Fruit fly (Drosophila melanogaster) whole organism, embryonic: Measurements from ENCODE around the gene CG33124.

Experiments used
- C15 ChIP-seq: fragments of 200-800 bp; sonication (Bioruptor generic); IDR thresholded peaks from 3 replicates; pipeline ENCODE4 v1.3.6; 2022; ENCODE audit warnings: missing biosample characterization, missing genetic modification characterization
- CG10431 ChIP-seq: fragments of 200-800 bp; sonication (Bioruptor generic); optimal IDR thresholded peaks from 3 replicates; lab custom pipeline; 2018; ENCODE audit warnings: missing biosample characterization, mild to moderate bottlenecking, missing genetic modification characterization
- CG11085 ChIP-seq: fragments of 200-800 bp; sonication (Bioruptor generic); IDR thresholded peaks from 2 replicates; pipeline ENCODE4 v1.3.6; 2022; ENCODE audit warnings: missing biosample characterization, missing genetic modification characterization
- CG11093 ChIP-seq: fragments of 200-800 bp; sonication (Bioruptor generic); IDR thresholded peaks from 3 replicates; pipeline ENCODE4 v1.3.6; 2022; ENCODE audit warnings: missing biosample characterization, missing genetic modification characterization
- CG11456 ChIP-seq: fragments of 200-800 bp; sonication (Bioruptor generic); IDR thresholded peaks from 3 replicates; pipeline ENCODE4 v1.3.6; 2022; ENCODE audit warnings: missing biosample characterization, missing genetic modification characterization
- CG12155 ChIP-seq: fragments of 200-800 bp; sonication (Bioruptor generic); optimal IDR thresholded peaks from 3 replicates; lab custom pipeline; 2016; ENCODE audit warnings: missing biosample characterization, missing genetic modification characterization
- CG14050 ChIP-seq: fragments of 200-800 bp; sonication (Bioruptor generic); IDR thresholded peaks from 3 replicates; pipeline ENCODE4 v1.3.6; 2022; ENCODE audit warnings: missing biosample characterization, missing genetic modification characterization
- CG14710 ChIP-seq: fragments of 200-800 bp; sonication (Bioruptor generic); optimal IDR thresholded peaks from 3 replicates; lab custom pipeline; 2019; ENCODE audit warnings: missing biosample characterization, mild to moderate bottlenecking, missing genetic modification characterization, moderate library complexity
- CG16863 ChIP-seq: fragments of 200-800 bp; sonication (Bioruptor generic); optimal IDR thresholded peaks from 3 replicates; lab custom pipeline; 2016; ENCODE audit warnings: missing biosample characterization, missing genetic modification characterization
- CG31441 ChIP-seq: fragments of 200-800 bp; sonication (Bioruptor generic); IDR thresholded peaks from 2 replicates; pipeline ENCODE4 v1.3.6; 2022; ENCODE audit warnings: missing biosample characterization, missing genetic modification characterization
- CG32532 ChIP-seq: fragments of 200-800 bp; sonication (Bioruptor generic); IDR thresholded peaks from 2 replicates; pipeline ENCODE4 v1.3.6; 2022; ENCODE audit warnings: missing biosample characterization, missing genetic modification characterization
- CG43689 ChIP-seq: fragments of 200-800 bp; sonication (Bioruptor generic); IDR thresholded peaks from 2 replicates; pipeline ENCODE4 v1.3.6; 2022; ENCODE audit warnings: missing biosample characterization, missing genetic modification characterization
- CG5245 ChIP-seq: fragments of 200-800 bp; sonication (Bioruptor generic); optimal IDR thresholded peaks from 3 replicates; lab custom pipeline; 2016; ENCODE audit warnings: missing biosample characterization, missing genetic modification characterization
- CG5953 ChIP-seq: fragments of 200-800 bp; sonication (Bioruptor generic); IDR thresholded peaks from 2 replicates; pipeline ENCODE4 v1.3.6; 2022; ENCODE audit warnings: missing biosample characterization, missing genetic modification characterization
- CG6765 ChIP-seq: fragments of 200-800 bp; sonication (Bioruptor generic); optimal IDR thresholded peaks from 3 replicates; lab custom pipeline; 2017; ENCODE audit warnings: missing biosample characterization, mild to moderate bottlenecking, missing genetic modification characterization
- CG6854 ChIP-seq: fragments of 200-800 bp; sonication (Bioruptor generic); optimal IDR thresholded peaks from 3 replicates; lab custom pipeline; 2017; ENCODE audit warnings: missing biosample characterization, mild to moderate bottlenecking, missing genetic modification characterization
- CG9727 ChIP-seq: fragments of 200-800 bp; sonication (Bioruptor generic); optimal IDR thresholded peaks from 3 replicates; lab custom pipeline; 2017; ENCODE audit warnings: missing biosample characterization, mild to moderate bottlenecking, missing genetic modification characterization
- CHES-1-like ChIP-seq: fragments of 200-800 bp; sonication (Bioruptor generic); optimal IDR thresholded peaks from 2 replicates; lab custom pipeline; 2016; ENCODE audit warnings: missing biosample characterization, missing genetic modification characterization
- Deaf1 ChIP-seq: fragments of 200-800 bp; optimal IDR thresholded peaks from 3 replicates; lab custom pipeline; 2019; ENCODE audit warnings: missing biosample characterization, mild to moderate bottlenecking, missing genetic modification characterization, moderate library complexity
- Dfd ChIP-seq, 2 experiments: fragments of >200 bp; optimal IDR thresholded peaks; 2 replicates each; lab custom pipeline; 2017; ENCODE audit warnings: missing biosample characterization in 2 of 2, missing genetic modification characterization in 2 of 2
- Doc2 ChIP-seq: fragments of 200-800 bp; sonication (Bioruptor generic); IDR thresholded peaks from 2 replicates; pipeline ENCODE4 v1.3.6; 2022; ENCODE audit warnings: missing biosample characterization, missing genetic modification characterization
- Drgx ChIP-seq: fragments of 200-800 bp; sonication (Bioruptor generic); IDR thresholded peaks from 2 replicates; pipeline ENCODE4 v1.3.6; 2022; ENCODE audit warnings: missing biosample characterization, missing genetic modification characterization
- E2f2 ChIP-seq: fragments of 200-800 bp; sonication (Bioruptor generic); IDR thresholded peaks from 2 replicates; pipeline ENCODE4 v1.3.6; 2022; ENCODE audit warnings: missing biosample characterization, missing genetic modification characterization
- Ets65A ChIP-seq: fragments of 200-800 bp; sonication (Bioruptor generic); peaks from one replicate; lab custom pipeline; 2016; ENCODE audit warnings: missing biosample characterization, missing genetic modification characterization
- H2.0 ChIP-seq: fragments of 200-800 bp; sonication (Bioruptor generic); IDR thresholded peaks from 2 replicates; pipeline ENCODE4 v1.3.6; 2022; ENCODE audit warnings: missing biosample characterization, missing genetic modification characterization
- Hsf ChIP-seq: fragments of 200-800 bp; sonication (Bioruptor generic); optimal IDR thresholded peaks from 3 replicates; lab custom pipeline; 2016; ENCODE audit warnings: missing biosample characterization, missing genetic modification characterization
- Mad ChIP-seq: fragments of 200-800 bp; sonication (Bioruptor generic); optimal IDR thresholded peaks from 2 replicates; lab custom pipeline; 2016; ENCODE audit warnings: missing biosample characterization, missing genetic modification characterization
- NK7.1 ChIP-seq: fragments of 200-800 bp; sonication (Bioruptor generic); optimal IDR thresholded peaks from 3 replicates; lab custom pipeline; 2016; ENCODE audit warnings: missing biosample characterization, missing genetic modification characterization
- Pdp1 ChIP-seq, 2 experiments: fragments of 200-800 bp; sonication (Bioruptor generic); optimal IDR thresholded peaks; 3 replicates each; lab custom pipeline; 2016; ENCODE audit warnings: missing biosample characterization in 2 of 2, missing genetic modification characterization in 2 of 2, mild to moderate bottlenecking in 1 of 2, moderate library complexity in 1 of 2
- Rx ChIP-seq: fragments of 200-800 bp; sonication (Bioruptor generic); IDR thresholded peaks from 2 replicates; pipeline ENCODE4 v1.3.6; 2022; ENCODE audit warnings: missing biosample characterization, missing genetic modification characterization
- Sin3A ChIP-seq: fragments of >200 bp; optimal IDR thresholded peaks from 2 replicates; lab custom pipeline; 2018
- Ssrp ChIP-seq: fragments of 200-800 bp; sonication (Bioruptor generic); optimal IDR thresholded peaks from 2 replicates; lab custom pipeline; 2018; ENCODE audit warnings: missing biosample characterization, mild to moderate bottlenecking, missing genetic modification characterization, moderate library complexity
- Taf1 ChIP-seq: fragments of 200-800 bp; sonication (Bioruptor generic); IDR thresholded peaks from 2 replicates; pipeline ENCODE4 v1.3.6; 2022; ENCODE audit warnings: missing biosample characterization, missing genetic modification characterization
- Xbp1 ChIP-seq: fragments of 200-800 bp; sonication (Bioruptor generic); optimal IDR thresholded peaks from 3 replicates; lab custom pipeline; 2016; ENCODE audit warnings: missing biosample characterization, mild to moderate bottlenecking, missing genetic modification characterization
- YL-1 ChIP-seq: fragments of 200-800 bp; sonication (Bioruptor generic); optimal IDR thresholded peaks from 3 replicates; lab custom pipeline; 2017; ENCODE audit warnings: missing biosample characterization, mild to moderate bottlenecking, missing genetic modification characterization
- ash1 ChIP-seq: fragments of 200-800 bp; sonication (Bioruptor generic); optimal IDR thresholded peaks from 2 replicates; lab custom pipeline; 2018; ENCODE audit warnings: missing biosample characterization, mild to moderate bottlenecking, missing genetic modification characterization
- crp ChIP-seq, 2 experiments: fragments of 200-800 bp; sonication (Bioruptor generic); optimal IDR thresholded peaks; 2 replicates in 1 of 2; 3 replicates in 1 of 2; lab custom pipeline; 2017; ENCODE audit warnings: missing biosample characterization in 2 of 2, missing genetic modification characterization in 2 of 2, mild to moderate bottlenecking in 1 of 2, moderate library complexity in 1 of 2
- dysf ChIP-seq: fragments of 200-800 bp; sonication (Bioruptor generic); IDR thresholded peaks from 3 replicates; pipeline ENCODE4 v1.3.6; 2022; ENCODE audit warnings: missing biosample characterization, missing genetic modification characterization
- eve ChIP-seq, 2 experiments: fragments of >200 bp; optimal IDR thresholded peaks; 2 replicates each; lab custom pipeline; 2017; ENCODE audit warnings: missing biosample characterization in 2 of 2, missing genetic modification characterization in 2 of 2
- exex ChIP-seq: fragments of 200-800 bp; sonication (Bioruptor generic); optimal IDR thresholded peaks from 4 replicates; lab custom pipeline; 2018; ENCODE audit warnings: missing biosample characterization, mild to moderate bottlenecking, missing genetic modification characterization, moderate library complexity
- gcm2 ChIP-seq: fragments of 200-800 bp; sonication (Bioruptor generic); optimal IDR thresholded peaks from 2 replicates; lab custom pipeline; 2016; ENCODE audit warnings: missing biosample characterization, missing genetic modification characterization
- jing ChIP-seq: fragments of 200-800 bp; sonication (Bioruptor generic); optimal IDR thresholded peaks from 2 replicates; lab custom pipeline; 2018; ENCODE audit warnings: missing biosample characterization, mild to moderate bottlenecking, missing genetic modification characterization
- nom ChIP-seq: fragments of 200-800 bp; sonication (Bioruptor generic); optimal IDR thresholded peaks from 2 replicates; lab custom pipeline; 2017; ENCODE audit warnings: missing biosample characterization, missing genetic modification characterization, mild to moderate bottlenecking, moderate library complexity, missing genetic modification reagents
- peb ChIP-seq: fragments of 200-800 bp; sonication (Bioruptor generic); IDR thresholded peaks from 2 replicates; pipeline ENCODE4 v1.3.6; 2022; ENCODE audit warnings: missing biosample characterization, missing genetic modification characterization
- row ChIP-seq: fragments of 200-800 bp; sonication (Bioruptor generic); IDR thresholded peaks from 3 replicates; pipeline ENCODE4 v1.3.6; 2022; ENCODE audit warnings: missing biosample characterization, missing genetic modification characterization
- sens ChIP-seq: fragments of 200-800 bp; sonication (Bioruptor generic); peaks from one replicate; lab custom pipeline; 2016; ENCODE audit warnings: missing biosample characterization, missing genetic modification characterization
- slp2 ChIP-seq: fragments of 200-800 bp; sonication (Bioruptor generic); optimal IDR thresholded peaks from 2 replicates; lab custom pipeline; 2016; ENCODE audit warnings: missing biosample characterization, missing genetic modification characterization
- vfl ChIP-seq: fragments of 200-800 bp; sonication (Bioruptor generic); optimal IDR thresholded peaks from 2 replicates; lab custom pipeline; 2016; ENCODE audit warnings: missing biosample characterization, missing genetic modification characterization
- wdn ChIP-seq: fragments of 200-800 bp; sonication (Bioruptor generic); IDR thresholded peaks from 2 replicates; pipeline ENCODE4 v1.3.6; 2022; ENCODE audit warnings: missing biosample characterization, missing genetic modification characterization

The CG33124 gene

dm6 chr2L:2184659-2185058 lies 24.2 kb downstream of the CG33124 start:
- TF ChIP-seq CG43689 (GFP tag; lab: Robert Waterston, UW) (no peak), Drgx (peak; percentile 59; the same call in 1 of the 2 replicates), Ets65A (peak; percentile 22)

- no peak for TF ChIP-seq C15
- TF ChIP-seq CG5953: no peak
- no peak for TF ChIP-seq CG14050 (GFP tag; lab: Robert Waterston, UW)
- TF ChIP-seq CG11456: 0 out of 3 replicates have a peak, but pooled peaks have one; percentile 11
- peak; percentile 61 for TF ChIP-seq sens (GFP tag; lab: Kevin White, UChicago)
- TF ChIP-seq wdn (GFP tag; lab: Robert Waterston, UW): no peak
- TF ChIP-seq ash1 (GFP tag; lab: Kevin White, UChicago): no peak
- TF ChIP-seq Xbp1 (GFP tag; lab: Kevin White, UChicago): no peak
- peak; percentile 16; the same call in 1 of the 2 replicates for TF ChIP-seq Drgx
- no peak for TF ChIP-seq Dfd (GFP tag; optimal IDR thresholded peaks at IDR 0.05; lab: Kevin White, UChicago)
- TF ChIP-seq Pdp1 (GFP tag; optimal IDR thresholded peaks at IDR 0.05; lab: Kevin White, UChicago): peak in 1 of 2 experiments; percentile 86
- no peak for TF ChIP-seq CG6854
- no peak for TF ChIP-seq CG31441 (GFP tag; lab: Robert Waterston, UW)
- no peak for TF ChIP-seq CG12155
Observed at dm6 chr2L:2184129-2184528, 24.8 kb downstream of the CG33124 start.

- peak; percentile 92 for TF ChIP-seq CG9727
- peak in 1 of 2 experiments; percentile 18 for TF ChIP-seq crp (GFP tag; optimal IDR thresholded peaks at IDR 0.05; lab: Kevin White, UChicago)
- no peak for TF ChIP-seq Sin3A (lab: Kevin White, UChicago)
- peak; percentile 52 for TF ChIP-seq CG5245 (GFP tag; lab: Kevin White, UChicago)
- TF ChIP-seq slp2 (GFP tag; lab: Kevin White, UChicago): peak; percentile 15
- peak; percentile 64 for TF ChIP-seq row (GFP tag; lab: Robert Waterston, UW)
- no peak for TF ChIP-seq vfl (GFP tag; lab: Kevin White, UChicago)
- peak; percentile 58; the same call in 1 of the 2 replicates for TF ChIP-seq H2.0 (GFP tag; lab: Robert Waterston, UW)
- TF ChIP-seq nom (GFP tag; lab: Kevin White, UChicago): peak; percentile 55
- TF ChIP-seq Rx: peak; percentile 52; the same call in 1 of the 2 replicates
- peak; percentile 61 for TF ChIP-seq Ssrp (tag; lab: Kevin White, UChicago)
- 0 out of 2 replicates have a peak, but pooled peaks have one; percentile 27 for TF ChIP-seq E2f2 (GFP tag; lab: Robert Waterston, UW)
- TF ChIP-seq dysf (GFP tag; lab: Robert Waterston, UW): no peak; the same call in 2 of the 3 replicates
- peak; percentile 84 for TF ChIP-seq CG14710 (tag; lab: Kevin White, UChicago)
- peak; percentile 31 for TF ChIP-seq NK7.1
- no peak for TF ChIP-seq Taf1 (GFP tag; lab: Robert Waterston, UW)
- TF ChIP-seq CG16863 (GFP tag; lab: Kevin White, UChicago): peak; percentile 59
- peak; percentile 45 to 49 for TF ChIP-seq Pdp1 (GFP tag; optimal IDR thresholded peaks at IDR 0.05; lab: Kevin White, UChicago)
- peak; percentile 22 for TF ChIP-seq Mad (GFP tag; lab: Kevin White, UChicago)
- no peak for TF ChIP-seq exex (tag; lab: Kevin White, UChicago)
- TF ChIP-seq peb: 0 out of 2 replicates have a peak, but pooled peaks have one; percentile 25
- TF ChIP-seq CG11085 (GFP tag; lab: Robert Waterston, UW): no peak
- no peak for TF ChIP-seq YL-1 (GFP tag; lab: Kevin White, UChicago)
- TF ChIP-seq CG6765 (GFP tag; lab: Kevin White, UChicago): no peak
- TF ChIP-seq jing: peak; percentile 36
- no peak for TF ChIP-seq Doc2 (GFP tag; lab: Robert Waterston, UW)
- no peak for TF ChIP-seq CG10431
- TF ChIP-seq gcm2 (GFP tag; lab: Kevin White, UChicago): no peak
- TF ChIP-seq Hsf: peak; percentile 64
- no peak for TF ChIP-seq Deaf1 (tag; lab: Kevin White, UChicago)
- peak in 1 of 2 experiments; percentile 59 for TF ChIP-seq eve (GFP tag; optimal IDR thresholded peaks at IDR 0.05; lab: Kevin White, UChicago)
- TF ChIP-seq CG32532 (GFP tag; lab: Robert Waterston, UW): no peak
- TF ChIP-seq CHES-1-like (GFP tag; lab: Kevin White, UChicago): peak; percentile 67
- TF ChIP-seq CG11093 (GFP tag; lab: Robert Waterston, UW): peak; percentile 50; the same call in 2 of the 3 replicates
Observed at dm6 chr2L:2182735-2183340, 26.1 kb downstream of the CG33124 start.
